Fruit fly (Drosophila melanogaster): ENCODE measurements around the gene CG9628.

DNA sequence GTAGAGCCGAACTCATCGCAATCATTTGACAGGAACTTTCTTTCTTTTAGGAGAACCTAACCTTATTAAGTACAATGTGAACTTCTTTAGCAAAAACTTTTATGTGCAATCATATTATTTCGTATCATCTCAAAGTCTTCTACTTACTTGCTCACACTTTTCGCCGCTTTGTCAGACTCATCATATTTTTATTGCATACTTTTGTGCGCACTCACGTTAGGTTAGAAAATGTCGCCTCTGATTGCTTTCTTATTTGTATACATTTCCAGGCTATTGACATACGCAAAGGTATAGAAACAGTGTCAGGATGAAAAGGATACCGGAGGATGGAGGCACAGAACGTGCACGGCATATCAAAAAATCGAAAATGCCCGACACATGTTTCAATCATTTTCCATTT is 19.4 kb upstream of the CG9628 start:
- no peak for TF ChIP-seq Dll (optimal IDR thresholded peaks at IDR 0.05)
- no peak for TF ChIP-seq pan (optimal IDR thresholded peaks at IDR 0.05)
- TF ChIP-seq CG8478 (optimal IDR thresholded peaks at IDR 0.05): no peak
